Comparison of ENCODE assay signal across 1 worm cellular context in genomic region chrX:2482622-2483021, ce11.
TF ChIP-seq lines count a peak whose summit lies in the region.

K02E10.6 (minus strand) TSS chrX:2482770.

TF ChIP-seq in whole organism, L4 larva, 104 proteins besides CTCF, POLR2A, EP300 and RAD21 (continued from another document):
- TF ChIP-seq aha-1 (tag; lab: Kevin White, UChicago) (peak; percentile 75), nhr-237 (tag; optimal IDR thresholded peaks at IDR 0.05; lab: Kevin White, UChicago) (no peak), ZK546.5 (tag; optimal IDR thresholded peaks at IDR 0.05; lab: Kevin White, UChicago) (no peak), nhr-111 (GFP tag; optimal IDR thresholded peaks at IDR 0.05; lab: Kevin White, UChicago) (no peak), lim-7 (GFP tag; IDR thresholded peaks at IDR 0.05; lab: Robert Waterston, UW) (no peak), T26A8.4 (GFP tag; IDR thresholded peaks at IDR 0.05; lab: Robert Waterston, UW) (no peak), attf-4 (tag; optimal IDR thresholded peaks at IDR 0.05; lab: Kevin White, UChicago) (no peak), rbr-2 (tag; optimal IDR thresholded peaks at IDR 0.05; lab: Kevin White, UChicago) (no peak), F37D6.2 (tag; optimal IDR thresholded peaks at IDR 0.05; lab: Kevin White, UChicago) (no peak), dve-1 (tag; optimal IDR thresholded peaks at IDR 0.05; lab: Kevin White, UChicago; ENCODE audit: insufficient read depth) (peak; percentile 29), zfp-3 (GFP tag; conservative IDR thresholded peaks at IDR 0.05; lab: Robert Waterston, UW) (no peak)
